Fruit fly (Drosophila melanogaster): Measurements from ENCODE around the gene CG7824.

- TF ChIP-seq net (GFP tag; optimal IDR thresholded peaks at IDR 0.05) (no peak), CG34406 (GFP tag; optimal IDR thresholded peaks at IDR 0.05) (no peak), esn (GFP tag; optimal IDR thresholded peaks at IDR 0.05) (no peak), Sox14 (GFP tag; optimal IDR thresholded peaks at IDR 0.05) (no peak), spab (GFP tag; optimal IDR thresholded peaks at IDR 0.05) (no peak)
Measured at dm6 chr3R:29857228-29857627, 1.5 kb downstream of the CG7824 start, which contains the start of gene dgt1.
